Worm (Caenorhabditis elegans): ENCODE results near the gene F37B4.15.

F37B4.15 gene

ce11 chrV:2870127-2870526, 21.9 kb upstream of the F37B4.15 start, which contains the start of gene srh-243:
Gene srh-243 (plus strand): TSS chrV:2870427.
- TF ChIP-seq bed-2 (GFP tag; IDR thresholded peaks at IDR 0.05) (no peak), lsl-1 (GFP tag; optimal IDR thresholded peaks at IDR 0.05) (no peak), tbp1 (GFP tag; optimal IDR thresholded peaks at IDR 0.05) (no peak), ama-1 (optimal IDR thresholded peaks at IDR 0.05) (no peak), ama-1 (GFP tag; optimal IDR thresholded peaks at IDR 0.05) (no peak), hlh-12 (tag; optimal IDR thresholded peaks at IDR 0.05) (no peak), zfh-2 (GFP tag; conservative IDR thresholded peaks at IDR 0.05) (no peak), atf-7 (tag; optimal IDR thresholded peaks at IDR 0.05) (no peak), lin-26 (GFP tag; IDR thresholded peaks at IDR 0.05) (no peak), hmg-1.2 (GFP tag; IDR thresholded peaks at IDR 0.05) (no peak), cebp-1 (GFP tag; IDR thresholded peaks at IDR 0.05) (no peak), cebp-1 (tag; optimal IDR thresholded peaks at IDR 0.05) (no peak), C17E4.6 (GFP tag; IDR thresholded peaks at IDR 0.05) (no peak), tbx-9 (tag; optimal IDR thresholded peaks at IDR 0.05; ENCODE audit: borderline replicate concordance) (no peak), ceh-79 (tag; optimal IDR thresholded peaks at IDR 0.05) (no peak), sptf-2 (GFP tag; optimal IDR thresholded peaks at IDR 0.05) (no peak), F23B12.7 (tag; optimal IDR thresholded peaks at IDR 0.05; ENCODE audit: insufficient read depth) (no peak), Y53G8AR.9 (GFP tag; conservative IDR thresholded peaks at IDR 0.05) (no peak), attf-5 (GFP tag; optimal IDR thresholded peaks at IDR 0.05) (no peak), unc-62 (GFP tag; optimal IDR thresholded peaks at IDR 0.05) (no peak)

ce11 chrV:2871754-2872504, 20.1 kb upstream of the F37B4.15 start:
- TF ChIP-seq chd-7 (tag; optimal IDR thresholded peaks at IDR 0.05) (peak; percentile 54), B0336.3 (GFP tag; IDR thresholded peaks at IDR 0.05) (peak; percentile 37; the same call in 1 of the 2 replicates), atf-7 (tag; optimal IDR thresholded peaks at IDR 0.05) (peak; percentile 11), sea-2 (GFP tag; IDR thresholded peaks at IDR 0.05) (no peak), lin-54 (GFP tag; optimal IDR thresholded peaks at IDR 0.05) (peak; percentile 14), ztf-22 (GFP tag; optimal IDR thresholded peaks at IDR 0.05) (peak; percentile 50), nhr-80 (tag; optimal IDR thresholded peaks at IDR 0.05) (peak; percentile 69), Y79H2A.3 (GFP tag; conservative IDR thresholded peaks at IDR 0.05) (no peak), repo-1 (tag; optimal IDR thresholded peaks at IDR 0.05) (peak; percentile 45), nhr-90 (tag; optimal IDR thresholded peaks at IDR 0.05) (peak; percentile 62), F57A8.1 (GFP tag; optimal IDR thresholded peaks at IDR 0.05) (no peak), Y56A3A.18 (GFP tag; IDR thresholded peaks at IDR 0.05) (peak; percentile 16; the same call in 1 of the 2 replicates), F37B4.10 (GFP tag; IDR thresholded peaks at IDR 0.05) (peak; percentile 98), snpc-4 (GFP tag; optimal IDR thresholded peaks at IDR 0.05) (no peak), snpc-4 (tag; optimal IDR thresholded peaks at IDR 0.05) (peak in 2 of 4 experiments; percentile 7 to 86), ztf-18 (tag; optimal IDR thresholded peaks at IDR 0.05) (no peak), Y53G8AR.9 (GFP tag; conservative IDR thresholded peaks at IDR 0.05) (peak; percentile 62), madf-10 (tag; optimal IDR thresholded peaks at IDR 0.05) (peak; percentile 29), F57C9.4 (tag; optimal IDR thresholded peaks at IDR 0.05) (no peak), hsf-1 (GFP tag; IDR thresholded peaks at IDR 0.05) (peak; percentile 40; the same call in 1 of the 2 replicates), nfyb-1 (GFP tag; IDR thresholded peaks at IDR 0.05) (peak; percentile 77), dox-1 (GFP tag; IDR thresholded peaks at IDR 0.05) (peak; percentile 23; the same call in 1 of the 2 replicates)

Measured in whole organism, young adult.